Fruit fly (Drosophila melanogaster) whole organism, wandering third instar larva: ENCODE data around the gene Nak.

Source experiments
- Hnf4 ChIP-seq: fragments of 200-800 bp; sonication (Bioruptor generic); optimal IDR thresholded peaks from 2 replicates; lab custom pipeline; 2016; ENCODE audit warnings: missing biosample characterization, mild to moderate bottlenecking, missing genetic modification characterization
- dl ChIP-seq, 2 experiments: fragments of 175-275, 200-275 bp in 1 of 2; fragments of 200-275 bp in 1 of 2; sonication (Bioruptor generic); optimal IDR thresholded peaks; lab custom pipeline; 2018; ENCODE audit warnings: mild to moderate bottlenecking in 2 of 2, missing biosample characterization in 2 of 2, missing genetic modification characterization in 2 of 2, moderate library complexity in 2 of 2; ENCODE audit not compliant: partially characterized antibody in 2 of 2, insufficient read depth in 1 of 2
- dsf ChIP-seq: sonication (Bioruptor generic); optimal IDR thresholded peaks from 2 replicates; lab custom pipeline; 2016; ENCODE audit warnings: missing biosample characterization, missing genetic modification characterization, borderline replicate concordance
- psq ChIP-seq: fragments of 200-800 bp; sonication (Bioruptor generic); optimal IDR thresholded peaks from 3 replicates; lab custom pipeline; 2017; ENCODE audit warnings: missing biosample characterization, mild to moderate bottlenecking, missing genetic modification characterization, moderate library complexity

DNA sequence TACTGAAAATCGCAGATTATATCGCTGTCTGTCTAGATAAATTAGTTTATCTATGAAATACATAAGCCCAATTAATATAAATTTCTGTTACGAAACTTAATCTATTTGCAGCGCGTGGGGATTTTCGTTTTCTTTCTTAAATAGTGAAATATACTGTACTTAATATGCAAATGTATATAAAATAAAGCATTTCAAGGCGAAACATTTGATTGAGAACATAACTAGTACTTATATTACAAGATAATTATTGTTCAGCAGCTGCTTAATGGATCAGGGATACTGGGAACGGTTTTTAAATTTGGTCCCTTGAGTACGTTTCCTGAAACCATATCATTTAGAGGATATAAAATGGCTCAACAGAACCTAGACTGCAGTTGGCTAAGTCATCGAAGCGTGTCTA is 23.7 kb upstream of the Nak start, which contains the start of gene CG46465:
- no peak for TF ChIP-seq dsf (GFP tag; lab: Kevin White, UChicago)
- TF ChIP-seq psq (GFP tag; lab: Kevin White, UChicago) = no peak
- no peak for TF ChIP-seq Hnf4
- TF ChIP-seq dl (GFP tag; optimal IDR thresholded peaks at IDR 0.05; lab: Kevin White, UChicago; ENCODE audit: insufficient read depth in 1 of 2, partially characterized antibody in 2 of 2) = no peak
